Fruit fly (Drosophila melanogaster) Kc167 (cell line): ENCODE data around the gene glob1.

Experiments
- Myc ChIP-seq: fragments of >200 bp; optimal IDR thresholded peaks from 2 replicates; lab custom pipeline; 2017; ENCODE audit warnings: missing external identifiers
- Sin3A ChIP-seq: fragments of >200 bp; optimal IDR thresholded peaks from 2 replicates; lab custom pipeline; 2018; ENCODE audit warnings: missing external identifiers
- insv ChIP-seq: fragments of >200 bp; optimal IDR thresholded peaks from 3 replicates; lab custom pipeline; 2018; ENCODE audit warnings: missing external identifiers

DNA sequence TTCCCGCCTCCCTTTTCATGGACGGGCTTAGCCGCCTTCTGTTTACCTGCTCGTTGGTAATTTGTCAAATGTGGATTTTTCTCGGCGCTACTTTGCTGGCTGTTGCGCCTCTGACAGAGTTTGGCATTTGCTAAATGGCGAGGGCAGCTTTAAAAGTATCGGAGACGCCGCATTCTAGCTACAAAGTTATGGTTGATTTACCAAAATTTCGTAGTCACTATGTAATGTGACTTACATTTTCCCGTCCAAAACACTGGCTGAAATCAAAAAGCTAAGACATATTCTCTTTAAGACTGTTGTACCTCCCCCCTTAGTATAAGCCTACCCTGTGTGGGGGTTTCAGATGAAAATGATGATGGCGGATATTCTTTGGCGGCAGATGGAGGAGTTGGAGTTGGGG is 43.2 kb upstream of the glob1 start:
- TF ChIP-seq insv (lab: Kevin White, UChicago) (no peak), Sin3A (lab: Kevin White, UChicago) (no peak), Myc (no peak)
